Worm (Caenorhabditis elegans): ENCODE results near the gene C18A11.2.
A peak's percentile ranks its signal among the peaks of the same experiment; 100 is the strongest.

Gene C18A11.2

DNA sequence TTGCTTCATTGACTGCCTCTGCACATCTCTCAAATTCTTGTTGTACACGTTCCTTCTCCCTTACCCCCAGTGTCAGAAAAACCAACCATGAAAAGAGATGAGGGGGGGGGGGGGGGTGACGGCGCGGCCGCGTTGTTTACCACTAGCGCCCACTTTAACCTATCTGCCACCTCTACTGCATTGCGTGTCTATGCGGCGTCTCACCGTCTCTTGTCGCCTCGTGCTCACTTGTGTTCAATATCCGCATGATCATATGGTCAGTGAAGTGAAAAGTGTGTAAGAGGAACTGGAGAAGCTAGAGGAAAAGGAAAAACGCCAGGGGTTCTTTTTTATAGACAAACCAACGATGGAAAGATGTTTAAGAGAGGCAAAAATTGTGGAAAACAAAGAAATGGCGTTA, 47.7 kb upstream of the C18A11.2 start (continued):
- TF ChIP-seq ccch-3 (GFP tag; optimal IDR thresholded peaks at IDR 0.05), result no peak
- peak; percentile 56; the same call in 1 of the 2 replicates for TF ChIP-seq C17E4.6 (GFP tag; IDR thresholded peaks at IDR 0.05)
- peak; percentile 87 for TF ChIP-seq dox-1 (GFP tag; IDR thresholded peaks at IDR 0.05)
- TF ChIP-seq ceh-58 (GFP tag; IDR thresholded peaks at IDR 0.05), result no peak
- no peak for TF ChIP-seq rpc-1 (optimal IDR thresholded peaks at IDR 0.05)
- TF ChIP-seq rpc-1 (tag; optimal IDR thresholded peaks at IDR 0.05), result no peak
- TF ChIP-seq sea-2 (GFP tag; IDR thresholded peaks at IDR 0.05), result no peak
- TF ChIP-seq mes-4 (tag; optimal IDR thresholded peaks at IDR 0.05), result no peak
- TF ChIP-seq gei-17 (GFP tag; optimal IDR thresholded peaks at IDR 0.05), result peak; percentile 60
- no peak for TF ChIP-seq akir-1 (GFP tag; optimal IDR thresholded peaks at IDR 0.05)
- no peak for TF ChIP-seq F39B2.1 (GFP tag; IDR thresholded peaks at IDR 0.05)
- TF ChIP-seq lag-1 (GFP tag; IDR thresholded peaks at IDR 0.05), result no peak
- no peak for TF ChIP-seq mxl-1 (tag; optimal IDR thresholded peaks at IDR 0.05)
- no peak for TF ChIP-seq snpc-1.3 (tag; optimal IDR thresholded peaks at IDR 0.05; ENCODE audit: insufficient read depth)
- no peak for TF ChIP-seq nfya-1 (tag; optimal IDR thresholded peaks at IDR 0.05; ENCODE audit: borderline replicate concordance, insufficient read depth)
- TF ChIP-seq lin-35 (GFP tag; optimal IDR thresholded peaks at IDR 0.05), result peak in 1 of 3 experiments; percentile 76
- TF ChIP-seq cebp-2 (GFP tag; IDR thresholded peaks at IDR 0.05), result no peak
- TF ChIP-seq F37B4.10 (GFP tag; IDR thresholded peaks at IDR 0.05), result 0 out of 2 replicates have a peak, but pooled peaks have one; percentile 26
- TF ChIP-seq F57C9.4 (tag; optimal IDR thresholded peaks at IDR 0.05), result no peak
- TF ChIP-seq F22D6.2 (tag; optimal IDR thresholded peaks at IDR 0.05), result no peak
- no peak for TF ChIP-seq aptf-3 (GFP tag; IDR thresholded peaks at IDR 0.05)
- TF ChIP-seq rcor-1 (GFP tag; IDR thresholded peaks at IDR 0.05), result peak; percentile 43; the same call in 1 of the 2 replicates
- peak; percentile 41; the same call in 1 of the 2 replicates for TF ChIP-seq madf-6 (GFP tag; IDR thresholded peaks at IDR 0.05)
- peak; percentile 66 for TF ChIP-seq tbp1 (GFP tag; optimal IDR thresholded peaks at IDR 0.05)
- peak; percentile 74 for TF ChIP-seq ztf-22 (GFP tag; optimal IDR thresholded peaks at IDR 0.05)
- TF ChIP-seq hmg-1.2 (GFP tag; IDR thresholded peaks at IDR 0.05), result peak; percentile 76
- no peak for TF ChIP-seq fkh-3 (tag; optimal IDR thresholded peaks at IDR 0.05)
- TF ChIP-seq snpc-1.1 (tag; optimal IDR thresholded peaks at IDR 0.05; ENCODE audit: insufficient read depth), result no peak
- peak; percentile 45 for TF ChIP-seq tlf-1 (GFP tag; optimal IDR thresholded peaks at IDR 0.05)
- peak; percentile 63 for TF ChIP-seq repo-1 (tag; optimal IDR thresholded peaks at IDR 0.05)
- TF ChIP-seq lin-40 (tag; optimal IDR thresholded peaks at IDR 0.05), result peak; percentile 85
- no peak for TF ChIP-seq madf-8 (GFP tag; conservative IDR thresholded peaks at IDR 0.05)
- no peak for TF ChIP-seq Y67H2A.10 (GFP tag; conservative IDR thresholded peaks at IDR 0.05)
- no peak for TF ChIP-seq madf-3 (GFP tag; IDR thresholded peaks at IDR 0.05)
- peak; percentile 81 for TF ChIP-seq K11D2.4 (GFP tag; IDR thresholded peaks at IDR 0.05)
- TF ChIP-seq let-607 (tag; optimal IDR thresholded peaks at IDR 0.05), result peak in 1 of 2 experiments; percentile 13
- peak; percentile 80 for TF ChIP-seq pbrm-1 (GFP tag; IDR thresholded peaks at IDR 0.05)
- no peak for TF ChIP-seq hlh-26 (GFP tag; conservative IDR thresholded peaks at IDR 0.05)
- no peak for TF ChIP-seq Y79H2A.3 (GFP tag; conservative IDR thresholded peaks at IDR 0.05)
- TF ChIP-seq rec-8 (tag; optimal IDR thresholded peaks at IDR 0.05), result no peak
- TF ChIP-seq nhr-120 (GFP tag; IDR thresholded peaks at IDR 0.05), result no peak
- TF ChIP-seq Y56A3A.18 (GFP tag; IDR thresholded peaks at IDR 0.05), result 0 out of 2 replicates have a peak, but pooled peaks have one; percentile 44
- TF ChIP-seq F33H1.4 (GFP tag; IDR thresholded peaks at IDR 0.05), result 0 out of 2 replicates have a peak, but pooled peaks have one; percentile 9
- TF ChIP-seq snpc-3.4 (tag; optimal IDR thresholded peaks at IDR 0.05), result no peak
- TF ChIP-seq C06A6.2 (GFP tag; conservative IDR thresholded peaks at IDR 0.05), result peak; percentile 79; the same call in 1 of the 2 replicates
- TF ChIP-seq zfh-2 (GFP tag; conservative IDR thresholded peaks at IDR 0.05), result peak; percentile 97
- TF ChIP-seq xnd-1 (tag; optimal IDR thresholded peaks at IDR 0.05), result no peak
- TF ChIP-seq nfyb-1 (GFP tag; IDR thresholded peaks at IDR 0.05), result peak; percentile 87

Measured in whole organism, young adult.